Fruit fly (Drosophila melanogaster): ENCODE data around the gene yata.

Gene yata

dm6 chr3R:29711434-29711833 is 37.6 kb upstream of the yata start (continued):
- TF ChIP-seq Ptx1 (GFP tag; IDR thresholded peaks at IDR 0.05) = peak; percentile 33; the same call in 1 of the 2 replicates
- TF ChIP-seq mirr (GFP tag; optimal IDR thresholded peaks at IDR 0.05) = no peak
- no peak for TF ChIP-seq NC2α (GFP tag; optimal IDR thresholded peaks at IDR 0.05)
- no peak for TF ChIP-seq CG1792 (GFP tag; optimal IDR thresholded peaks at IDR 0.05)
- no peak for TF ChIP-seq CG9609 (GFP tag; optimal IDR thresholded peaks at IDR 0.05)
- TF ChIP-seq Xbp1 (GFP tag; optimal IDR thresholded peaks at IDR 0.05) = no peak
- peak; percentile 11 for TF ChIP-seq az2 (GFP tag; optimal IDR thresholded peaks at IDR 0.05)
- no peak for TF ChIP-seq CG10147 (GFP tag; optimal IDR thresholded peaks at IDR 0.05)
- no peak for TF ChIP-seq ERR (GFP tag; optimal IDR thresholded peaks at IDR 0.05)
- TF ChIP-seq ttk (GFP tag; IDR thresholded peaks at IDR 0.05) = peak; percentile 41; the same call in 1 of the 2 replicates
- TF ChIP-seq gce (GFP tag; IDR thresholded peaks at IDR 0.05) = no peak
- TF ChIP-seq CG8388 (GFP tag; optimal IDR thresholded peaks at IDR 0.05) = no peak
- TF ChIP-seq CG13894 (tag; optimal IDR thresholded peaks at IDR 0.05) = no peak
- no peak for TF ChIP-seq BtbVII (GFP tag; optimal IDR thresholded peaks at IDR 0.05)
- 0 out of 3 replicates have a peak, but pooled peaks have one; percentile 7 for TF ChIP-seq otp (GFP tag; IDR thresholded peaks at IDR 0.05)
- no peak for TF ChIP-seq tx (GFP tag; optimal IDR thresholded peaks at IDR 0.05)
- TF ChIP-seq Nf-YC (tag; optimal IDR thresholded peaks at IDR 0.05) = no peak
- TF ChIP-seq Deaf1 (tag; optimal IDR thresholded peaks at IDR 0.05) = no peak
- no peak for TF ChIP-seq dpn (GFP tag; optimal IDR thresholded peaks at IDR 0.05)
- peak; percentile 14 for TF ChIP-seq CG2712 (tag; optimal IDR thresholded peaks at IDR 0.05)
- no peak for TF ChIP-seq Drgx (GFP tag; IDR thresholded peaks at IDR 0.05)
- TF ChIP-seq row (GFP tag; IDR thresholded peaks at IDR 0.05) = peak; percentile 35; the same call in 2 of the 3 replicates
- TF ChIP-seq tio (GFP tag; optimal IDR thresholded peaks at IDR 0.05) = no peak
- TF ChIP-seq CG9727 (GFP tag; optimal IDR thresholded peaks at IDR 0.05) = peak; percentile 5
- peak; percentile 3 for TF ChIP-seq fd96Cb (tag; optimal IDR thresholded peaks at IDR 0.05)
- no peak for TF ChIP-seq stc (GFP tag; IDR thresholded peaks at IDR 0.05)
- no peak for TF ChIP-seq sc (optimal IDR thresholded peaks at IDR 0.05)
- no peak for TF ChIP-seq sc (GFP tag; optimal IDR thresholded peaks at IDR 0.05)
- no peak for TF ChIP-seq Lim3 (GFP tag; IDR thresholded peaks at IDR 0.05)
- TF ChIP-seq Optix (GFP tag; IDR thresholded peaks at IDR 0.05) = peak; percentile 46; the same call in 1 of the 3 replicates
- peak in 1 of 3 experiments; percentile 41 for TF ChIP-seq lola (GFP tag; optimal IDR thresholded peaks at IDR 0.05)
- 0 out of 2 replicates have a peak, but pooled peaks have one; percentile 5 for TF ChIP-seq CG6689 (GFP tag; IDR thresholded peaks at IDR 0.05)
- no peak for TF ChIP-seq CG16779 (GFP tag; IDR thresholded peaks at IDR 0.05)
- TF ChIP-seq ham (GFP tag; IDR thresholded peaks at IDR 0.05) = no peak
- no peak for TF ChIP-seq ara (GFP tag; IDR thresholded peaks at IDR 0.05)
- TF ChIP-seq lov (optimal IDR thresholded peaks at IDR 0.05) = no peak
- TF ChIP-seq lov (GFP tag; IDR thresholded peaks at IDR 0.05) = no peak
- TF ChIP-seq pho (GFP tag; optimal IDR thresholded peaks at IDR 0.05) = no peak
- no peak for TF ChIP-seq lilli (GFP tag; optimal IDR thresholded peaks at IDR 0.05)
- 0 out of 2 replicates have a peak, but pooled peaks have one; percentile 17 for TF ChIP-seq vvl (GFP tag; IDR thresholded peaks at IDR 0.05)
- TF ChIP-seq CG13775 (GFP tag; optimal IDR thresholded peaks at IDR 0.05) = no peak
- no peak for TF ChIP-seq CG14050 (GFP tag; IDR thresholded peaks at IDR 0.05)
- TF ChIP-seq ssp (GFP tag; IDR thresholded peaks at IDR 0.05) = no peak
- TF ChIP-seq CG2202 (tag; optimal IDR thresholded peaks at IDR 0.05) = no peak
- TF ChIP-seq trh (GFP tag; optimal IDR thresholded peaks at IDR 0.05) = no peak
- no peak for TF ChIP-seq CG11723 (GFP tag; optimal IDR thresholded peaks at IDR 0.05)
- TF ChIP-seq onecut (GFP tag; IDR thresholded peaks at IDR 0.05) = no peak
- TF ChIP-seq sens-2 (GFP tag; IDR thresholded peaks at IDR 0.05) = 0 out of 2 replicates have a peak, but pooled peaks have one; percentile 14
- TF ChIP-seq CG10462 (GFP tag; optimal IDR thresholded peaks at IDR 0.05) = no peak
- TF ChIP-seq cas (GFP tag; IDR thresholded peaks at IDR 0.05) = no peak
- TF ChIP-seq CG3726 (GFP tag; IDR thresholded peaks at IDR 0.05) = no peak
- no peak for TF ChIP-seq sr (GFP tag; IDR thresholded peaks at IDR 0.05)
- no peak for TF ChIP-seq Asciz (GFP tag; optimal IDR thresholded peaks at IDR 0.05)

Measured in whole organism, embryonic.